Worm (Caenorhabditis elegans) whole organism, young adult: Measurements from ENCODE around the gene C46G7.5.

Experiments
- B0035.1 ChIP-seq: sonication (generic microtip); optimal IDR thresholded peaks from 2 replicates; lab custom pipeline; 2016; ENCODE audit warnings: missing genetic modification characterization, mild to moderate bottlenecking, missing compliant biosample characterization, missing genotype, missing genetic modification reagents
- B0336.3 ChIP-seq: fragments of 200-800 bp; sonication (Bioruptor generic); IDR thresholded peaks from 2 replicates; pipeline ENCODE4 v1.3.6; 2022; ENCODE audit warnings: missing genetic modification characterization, missing compliant biosample characterization
- D2030.7 ChIP-seq: fragments of 200-800 bp; sonication (Bioruptor generic); IDR thresholded peaks from 2 replicates; pipeline ENCODE4 v1.3.6; 2022; ENCODE audit warnings: missing genetic modification reagents, missing genetic modification characterization, missing compliant biosample characterization
- F22D6.2 ChIP-seq: sonication (generic microtip); optimal IDR thresholded peaks from 2 replicates; lab custom pipeline; 2016; ENCODE audit warnings: mild to moderate bottlenecking, missing genetic modification characterization, missing compliant biosample characterization
- F37B4.10 ChIP-seq: fragments of 200-800 bp; sonication (Bioruptor generic); IDR thresholded peaks from 2 replicates; pipeline ENCODE4 v1.3.6; 2022; ENCODE audit warnings: missing genetic modification characterization, missing compliant biosample characterization
- K11D2.4 ChIP-seq: fragments of 200-800 bp; sonication (Bioruptor generic); IDR thresholded peaks from 2 replicates; pipeline ENCODE4 v1.3.6; 2022; ENCODE audit warnings: missing genetic modification reagents, missing genetic modification characterization, missing compliant biosample characterization
- K12H6.12 ChIP-seq: fragments of 200-800 bp; sonication (Bioruptor generic); optimal IDR thresholded peaks from 2 replicates; lab custom pipeline; 2018; ENCODE audit warnings: mild to moderate bottlenecking, missing genetic modification characterization, missing compliant biosample characterization
- T07F8.4 ChIP-seq: sonication (generic microtip); optimal IDR thresholded peaks from 2 replicates; lab custom pipeline; 2016; ENCODE audit warnings: mild to moderate bottlenecking, missing genetic modification characterization, moderate library complexity, missing compliant biosample characterization
- aptf-2 ChIP-seq: fragments of 200-800 bp; sonication (Bioruptor generic); conservative IDR thresholded peaks from 2 replicates; pipeline ENCODE4 v1.3.6; 2022; ENCODE audit warnings: missing genetic modification reagents, missing genetic modification characterization, missing compliant biosample characterization
- atf-7 ChIP-seq: sonication (generic microtip); optimal IDR thresholded peaks from 2 replicates; lab custom pipeline; 2017; ENCODE audit warnings: mild to moderate bottlenecking, missing genetic modification characterization, missing compliant biosample characterization
- attf-3 ChIP-seq: fragments of 200-800 bp; sonication (Bioruptor generic); conservative IDR thresholded peaks from 2 replicates; pipeline ENCODE4 v1.3.6; 2022; ENCODE audit warnings: missing genetic modification reagents, missing genetic modification characterization, missing compliant biosample characterization
- attf-6 ChIP-seq: fragments of 200-800 bp; sonication (Bioruptor generic); IDR thresholded peaks from 2 replicates; pipeline ENCODE4 v1.3.6; 2022; ENCODE audit warnings: missing genetic modification reagents, missing genetic modification characterization, missing compliant biosample characterization
- cebp-1 ChIP-seq, 2 experiments: fragments of 200-800 bp in 1 of 2; sonication (Bioruptor generic) in 1 of 2; sonication (generic microtip) in 1 of 2; IDR thresholded peaks in 1 of 2; optimal IDR thresholded peaks in 1 of 2; 2 replicates each; pipeline versions ENCODE4 v1.3.6 to Lab custom; 2017 to 2022; ENCODE audit warnings: missing compliant biosample characterization in 2 of 2, missing genetic modification characterization in 2 of 2, mild to moderate bottlenecking in 1 of 2, missing genetic modification reagents in 1 of 2, moderate library complexity in 1 of 2
- cebp-2 ChIP-seq: fragments of 200-800 bp; sonication (Bioruptor generic); IDR thresholded peaks from 2 replicates; pipeline ENCODE4 v1.3.6; 2022; ENCODE audit warnings: missing genetic modification characterization, missing compliant biosample characterization
- ceh-40 ChIP-seq: fragments of 200-800 bp; sonication (Bioruptor generic); IDR thresholded peaks from 2 replicates; pipeline ENCODE4 v1.3.6; 2022; ENCODE audit warnings: missing genetic modification characterization, missing compliant biosample characterization
- ceh-91 ChIP-seq: fragments of 200-800 bp; sonication (Bioruptor generic); IDR thresholded peaks from 2 replicates; pipeline ENCODE4 v1.3.6; 2022; ENCODE audit warnings: missing genetic modification reagents, missing genetic modification characterization, missing compliant biosample characterization
- efl-1 ChIP-seq: fragments of 150-350 bp; optimal IDR thresholded peaks from 2 replicates; lab custom pipeline; 2014; ENCODE audit warnings: missing biosample characterization, missing genetic modification reagents, missing genetic modification characterization
- egl-18 ChIP-seq: fragments of 200-800 bp; sonication (Bioruptor generic); IDR thresholded peaks from 2 replicates; pipeline ENCODE4 v1.3.6; 2022; ENCODE audit warnings: missing genetic modification reagents, missing genetic modification characterization, missing compliant biosample characterization
- ets-4 ChIP-seq: fragments of 200-800 bp; sonication (Bioruptor generic); optimal IDR thresholded peaks from 2 replicates; lab custom pipeline; 2018; ENCODE audit warnings: mild to moderate bottlenecking, missing genetic modification characterization, missing compliant biosample characterization
- him-1 ChIP-seq: sonication (generic microtip); optimal IDR thresholded peaks from 2 replicates; lab custom pipeline; 2016; ENCODE audit warnings: missing genotype, missing genetic modification reagents, missing genetic modification characterization, missing compliant biosample characterization
- hlh-12 ChIP-seq: sonication (generic microtip); optimal IDR thresholded peaks from 2 replicates; lab custom pipeline; 2016; ENCODE audit warnings: missing genetic modification characterization, missing compliant biosample characterization
- hlh-26 ChIP-seq: fragments of 200-800 bp; sonication (Bioruptor generic); conservative IDR thresholded peaks from 2 replicates; pipeline ENCODE4 v1.3.6; 2022; ENCODE audit warnings: missing genetic modification reagents, missing genetic modification characterization, missing compliant biosample characterization
- hsf-1 ChIP-seq: fragments of 200-800 bp; sonication (Bioruptor generic); IDR thresholded peaks from 2 replicates; pipeline ENCODE4 v1.3.6; 2022; ENCODE audit warnings: missing genetic modification reagents, missing genetic modification characterization, missing compliant biosample characterization
- let-607 ChIP-seq, 2 experiments: fragments of 200-800 bp in 1 of 2; sonication (Bioruptor generic) in 1 of 2; sonication (generic microtip) in 1 of 2; optimal IDR thresholded peaks; 2 replicates each; lab custom pipeline; 2016 to 2018; ENCODE audit warnings: mild to moderate bottlenecking in 2 of 2, missing compliant biosample characterization in 2 of 2, missing genetic modification characterization in 2 of 2, moderate library complexity in 2 of 2, missing genotype in 1 of 2
- lin-54 ChIP-seq: fragments of 200-800 bp; sonication (Bioruptor generic); optimal IDR thresholded peaks from 2 replicates; lab custom pipeline; 2018; ENCODE audit warnings: mild to moderate bottlenecking, missing genetic modification characterization, missing compliant biosample characterization
- lsy-27 ChIP-seq: sonication (generic microtip); optimal IDR thresholded peaks from 2 replicates; lab custom pipeline; 2017; ENCODE audit warnings: missing genetic modification characterization, mild to moderate bottlenecking, missing compliant biosample characterization, antibody characterized with exemption, missing genotype, borderline replicate concordance; ENCODE audit not compliant: insufficient read depth
- madf-3 ChIP-seq: fragments of 200-800 bp; sonication (Bioruptor generic); IDR thresholded peaks from 2 replicates; pipeline ENCODE4 v1.3.6; 2022; ENCODE audit warnings: missing genetic modification reagents, missing genetic modification characterization, missing compliant biosample characterization
- madf-6 ChIP-seq: fragments of 200-800 bp; sonication (Bioruptor generic); IDR thresholded peaks from 2 replicates; pipeline ENCODE4 v1.3.6; 2022; ENCODE audit warnings: missing genetic modification reagents, missing genetic modification characterization, missing compliant biosample characterization
- madf-8 ChIP-seq: fragments of 200-800 bp; sonication (Bioruptor generic); conservative IDR thresholded peaks from 2 replicates; pipeline ENCODE4 v1.3.6; 2022; ENCODE audit warnings: missing genetic modification reagents, missing genetic modification characterization, missing compliant biosample characterization
- nfyb-1 ChIP-seq: fragments of 200-800 bp; sonication (Bioruptor generic); IDR thresholded peaks from 2 replicates; pipeline ENCODE4 v1.3.6; 2022; ENCODE audit warnings: missing genetic modification reagents, missing genetic modification characterization, missing compliant biosample characterization
- nhr-120 ChIP-seq: fragments of 200-800 bp; sonication (Bioruptor generic); IDR thresholded peaks from 2 replicates; pipeline ENCODE4 v1.3.6; 2022; ENCODE audit warnings: missing genetic modification characterization, missing compliant biosample characterization
- nhr-179 ChIP-seq: sonication (generic microtip); optimal IDR thresholded peaks from 2 replicates; lab custom pipeline; 2016; ENCODE audit warnings: mild to moderate bottlenecking, missing genetic modification characterization, missing compliant biosample characterization
- nhr-90 ChIP-seq: sonication (generic microtip); optimal IDR thresholded peaks from 2 replicates; lab custom pipeline; 2016; ENCODE audit warnings: missing genotype, mild to moderate bottlenecking, missing genetic modification characterization, missing compliant biosample characterization
- pbrm-1 ChIP-seq: fragments of 200-800 bp; sonication (Bioruptor generic); IDR thresholded peaks from 2 replicates; pipeline ENCODE4 v1.3.6; 2022; ENCODE audit warnings: missing genetic modification reagents, missing genetic modification characterization, missing compliant biosample characterization
- rcor-1 ChIP-seq: fragments of 200-800 bp; sonication (Bioruptor generic); IDR thresholded peaks from 2 replicates; pipeline ENCODE4 v1.3.6; 2022; ENCODE audit warnings: missing genetic modification reagents, missing genetic modification characterization, missing compliant biosample characterization
- snpc-1.1 ChIP-seq: sonication (generic microtip); optimal IDR thresholded peaks from 2 replicates; lab custom pipeline; 2017; ENCODE audit warnings: missing genetic modification characterization, mild to moderate bottlenecking, missing compliant biosample characterization, antibody characterized with exemption, moderate library complexity, missing genotype, missing genetic modification reagents; ENCODE audit not compliant: insufficient read depth
- snpc-1.3 ChIP-seq: sonication (generic microtip); optimal IDR thresholded peaks from 2 replicates; lab custom pipeline; 2017; ENCODE audit warnings: missing genetic modification characterization, mild to moderate bottlenecking, missing compliant biosample characterization, antibody characterized with exemption, moderate library complexity, missing genotype, missing genetic modification reagents; ENCODE audit not compliant: insufficient read depth
- snpc-4 ChIP-seq, 5 experiments: fragments of 150-350 bp in 1 of 5; sonication (generic microtip) in 4 of 5; optimal IDR thresholded peaks; 2 replicates each; lab custom pipeline; 2014 to 2018; ENCODE audit warnings: missing genetic modification characterization in 5 of 5, missing biosample characterization in 3 of 5, antibody characterized with exemption in 2 of 5, mild to moderate bottlenecking in 2 of 5, missing compliant biosample characterization in 2 of 5, missing genotype in 2 of 5, moderate library complexity in 2 of 5, missing genetic modification reagents in 1 of 5
- somi-1 ChIP-seq: fragments of 200-800 bp; sonication (Bioruptor generic); optimal IDR thresholded peaks from 2 replicates; lab custom pipeline; 2018; ENCODE audit warnings: mild to moderate bottlenecking, missing genetic modification characterization, missing compliant biosample characterization
- sptf-2 ChIP-seq: fragments of 200-800 bp; sonication (Bioruptor generic); optimal IDR thresholded peaks from 2 replicates; lab custom pipeline; 2018; ENCODE audit warnings: mild to moderate bottlenecking, missing genetic modification characterization, missing compliant biosample characterization
- tbp1 ChIP-seq: fragments of 200-800 bp; sonication (Bioruptor generic); optimal IDR thresholded peaks from 2 replicates; lab custom pipeline; 2018; ENCODE audit warnings: mild to moderate bottlenecking, missing genetic modification characterization, missing compliant biosample characterization
- tbx-9 ChIP-seq: sonication (generic microtip); optimal IDR thresholded peaks from 2 replicates; lab custom pipeline; 2016; ENCODE audit warnings: borderline replicate concordance, missing genetic modification characterization, inconsistent platforms, missing compliant biosample characterization
- unc-62 ChIP-seq: fragments of 150-350 bp; optimal IDR thresholded peaks from 2 replicates; lab custom pipeline; 2014; ENCODE audit warnings: missing biosample characterization, missing genetic modification reagents, missing genetic modification characterization
- zfh-2 ChIP-seq: fragments of 200-800 bp; sonication (Bioruptor generic); conservative IDR thresholded peaks from 2 replicates; pipeline ENCODE4 v1.3.6; 2022; ENCODE audit warnings: missing genetic modification reagents, missing genetic modification characterization, missing compliant biosample characterization
- ztf-18 ChIP-seq: sonication (generic microtip); optimal IDR thresholded peaks from 2 replicates; lab custom pipeline; 2016; ENCODE audit warnings: missing genotype, mild to moderate bottlenecking, missing genetic modification characterization, missing compliant biosample characterization
- ztf-6 ChIP-seq: fragments of 200-800 bp; sonication (Bioruptor generic); IDR thresholded peaks from 2 replicates; pipeline ENCODE4 v1.3.6; 2022; ENCODE audit warnings: missing genetic modification reagents, missing genetic modification characterization, missing compliant biosample characterization

C46G7.5 gene

ce11 chrIV:5967035-5967499, 44.4 kb downstream of the C46G7.5 start (continued):
- TF ChIP-seq B0035.1 (peak; percentile 72), attf-6 (GFP tag; lab: Robert Waterston, UW) (peak; percentile 86), nhr-120 (0 out of 2 replicates have a peak, but pooled peaks have one; percentile 54), cebp-1 (GFP tag; IDR thresholded peaks at IDR 0.05; lab: Robert Waterston, UW) (peak; percentile 65; the same call in 1 of the 2 replicates), cebp-1 (tag; optimal IDR thresholded peaks at IDR 0.05; lab: Kevin White, UChicago) (peak; percentile 86), D2030.7 (peak; percentile 69), tbp1 (peak; percentile 99), lsy-27 (tag; lab: Kevin White, UChicago) (peak; percentile 78), F37B4.10 (GFP tag; lab: Robert Waterston, UW) (no peak), snpc-4 (GFP tag; optimal IDR thresholded peaks at IDR 0.05; lab: Kevin White, UChicago) (peak; percentile 93), snpc-4 (tag; optimal IDR thresholded peaks at IDR 0.05; lab: Kevin White, UChicago) (peak; percentile 82 to 97 (median 96)), F22D6.2 (tag; lab: Kevin White, UChicago) (peak; percentile 59), aptf-2 (GFP tag; lab: Robert Waterston, UW) (0 out of 2 replicates have a peak, but pooled peaks have one; percentile 57), somi-1 (peak; percentile 91), ets-4 (GFP tag; lab: Kevin White, UChicago) (peak; percentile 19), T07F8.4 (peak; percentile 78), hsf-1 (GFP tag; lab: Robert Waterston, UW) (no peak; the same call in 1 of the 2 replicates), madf-6 (no peak; the same call in 1 of the 2 replicates), cebp-2 (GFP tag; lab: Robert Waterston, UW) (0 out of 2 replicates have a peak, but pooled peaks have one; percentile 54), sptf-2 (GFP tag; lab: Kevin White, UChicago) (no peak), pbrm-1 (peak; percentile 89), atf-7 (tag; lab: Kevin White, UChicago) (peak; percentile 80), ceh-91 (GFP tag; lab: Robert Waterston, UW) (no peak), hlh-26 (GFP tag; lab: Robert Waterston, UW) (no peak), egl-18 (GFP tag; lab: Robert Waterston, UW) (no peak), ceh-40 (GFP tag; lab: Robert Waterston, UW) (peak; percentile 66; the same call in 1 of the 2 replicates), ztf-18 (tag; lab: Kevin White, UChicago) (peak; percentile 75), efl-1 (GFP tag; lab: Kevin White, UChicago) (peak; percentile 36), him-1 (tag; lab: Kevin White, UChicago) (peak; percentile 94), zfh-2 (no peak), K12H6.12 (tag; lab: Kevin White, UChicago) (peak; percentile 59), madf-3 (peak; percentile 77; the same call in 1 of the 2 replicates), rcor-1 (peak; percentile 64; the same call in 1 of the 2 replicates), B0336.3 (GFP tag; lab: Robert Waterston, UW) (peak; percentile 90), nhr-179 (peak; percentile 7), tbx-9 (tag; lab: Kevin White, UChicago) (no peak), ztf-6 (peak; percentile 8; the same call in 1 of the 2 replicates), unc-62 (GFP tag; lab: Kevin White, UChicago) (no peak), hlh-12 (tag; lab: Kevin White, UChicago) (peak; percentile 12), snpc-1.3 (peak; percentile 93), attf-3 (no peak), snpc-1.1 (peak; percentile 73), madf-8 (GFP tag; lab: Robert Waterston, UW) (no peak), nfyb-1 (GFP tag; lab: Robert Waterston, UW) (peak; percentile 75), lin-54 (GFP tag; lab: Kevin White, UChicago) (peak; percentile 74), let-607 (tag; optimal IDR thresholded peaks at IDR 0.05; lab: Kevin White, UChicago) (peak; percentile 62 to 83), K11D2.4 (GFP tag; lab: Robert Waterston, UW) (peak; percentile 67), nhr-90 (peak; percentile 92)
